Fruit fly (Drosophila melanogaster) whole organism, embryonic: ENCODE results near the gene CG43980.

Source experiments
- Adf1 ChIP-seq: fragments of 200-800 bp; sonication (Bioruptor generic); IDR thresholded peaks from 2 replicates; pipeline ENCODE4 v1.3.6; 2022; ENCODE audit warnings: missing biosample characterization, missing genetic modification characterization
- CG10565 ChIP-seq: fragments of 200-800 bp; sonication (Bioruptor generic); optimal IDR thresholded peaks from 3 replicates; lab custom pipeline; 2016; ENCODE audit warnings: missing biosample characterization, mild to moderate bottlenecking, missing genetic modification characterization
- CG11093 ChIP-seq: fragments of 200-800 bp; sonication (Bioruptor generic); IDR thresholded peaks from 3 replicates; pipeline ENCODE4 v1.3.6; 2022; ENCODE audit warnings: missing biosample characterization, missing genetic modification characterization
- CG11247 ChIP-seq: fragments of 200-800 bp; sonication (Bioruptor generic); IDR thresholded peaks from 2 replicates; pipeline ENCODE4 v1.3.6; 2022; ENCODE audit warnings: missing biosample characterization, missing genetic modification characterization
- CG1233 ChIP-seq: fragments of 200-800 bp; sonication (Bioruptor generic); optimal IDR thresholded peaks from 4 replicates; lab custom pipeline; 2018; ENCODE audit warnings: missing biosample characterization, mild to moderate bottlenecking, missing genetic modification characterization
- CG14014 ChIP-seq: fragments of 200-800 bp; sonication (Bioruptor generic); IDR thresholded peaks from 2 replicates; pipeline ENCODE4 v1.3.6; 2022; ENCODE audit warnings: missing biosample characterization, missing genetic modification characterization
- CG1529 ChIP-seq: fragments of 200-800 bp; sonication (Bioruptor generic); optimal IDR thresholded peaks from 3 replicates; lab custom pipeline; 2018; ENCODE audit warnings: missing biosample characterization, missing genetic modification characterization
- CG15696 ChIP-seq: fragments of 200-800 bp; sonication (Bioruptor generic); optimal IDR thresholded peaks from 2 replicates; lab custom pipeline; 2019; ENCODE audit warnings: missing biosample characterization, mild to moderate bottlenecking, missing genetic modification characterization, moderate library complexity
- CG1602 ChIP-seq: fragments of 200-800 bp; sonication (Bioruptor generic); optimal IDR thresholded peaks from 3 replicates; lab custom pipeline; 2016; ENCODE audit warnings: missing biosample characterization, missing genetic modification characterization
- CG18011 ChIP-seq: fragments of 200-800 bp; sonication (Bioruptor generic); optimal IDR thresholded peaks from 2 replicates; lab custom pipeline; 2017; ENCODE audit warnings: missing biosample characterization, missing genetic modification characterization, mild to moderate bottlenecking, moderate library complexity, missing genotype
- CG2120 ChIP-seq: fragments of 200-800 bp; sonication (Bioruptor generic); optimal IDR thresholded peaks from 3 replicates; lab custom pipeline; 2016; ENCODE audit warnings: missing biosample characterization, missing genetic modification characterization
- CG2875 ChIP-seq: fragments of 200-800 bp; sonication (Bioruptor generic); optimal IDR thresholded peaks from 2 replicates; lab custom pipeline; 2017; ENCODE audit warnings: missing biosample characterization, mild to moderate bottlenecking, missing genetic modification characterization, missing genetic modification reagents
- CG31365 ChIP-seq: fragments of 200-800 bp; sonication (Bioruptor generic); optimal IDR thresholded peaks from 2 replicates; lab custom pipeline; 2018; ENCODE audit warnings: missing biosample characterization, mild to moderate bottlenecking, missing genetic modification characterization
- CG31388 ChIP-seq: fragments of 200-800 bp; sonication (Bioruptor generic); optimal IDR thresholded peaks from 2 replicates; lab custom pipeline; 2016; ENCODE audit warnings: missing biosample characterization, missing genetic modification characterization
- CG32532 ChIP-seq: fragments of 200-800 bp; sonication (Bioruptor generic); IDR thresholded peaks from 2 replicates; pipeline ENCODE4 v1.3.6; 2022; ENCODE audit warnings: missing biosample characterization, missing genetic modification characterization
- CG34224 ChIP-seq: fragments of 200-800 bp; sonication (Bioruptor generic); IDR thresholded peaks from 3 replicates; pipeline ENCODE4 v1.3.6; 2022; ENCODE audit warnings: missing biosample characterization, missing genetic modification characterization; ENCODE audit not compliant: partially characterized antibody
- CG34422 ChIP-seq: fragments of 200-800 bp; sonication (Bioruptor generic); IDR thresholded peaks from 3 replicates; pipeline ENCODE4 v1.3.6; 2022; ENCODE audit warnings: missing biosample characterization, missing genetic modification characterization
- CG4404 ChIP-seq: fragments of 200-800 bp; sonication (Bioruptor generic); IDR thresholded peaks from 2 replicates; pipeline ENCODE4 v1.3.6; 2022; ENCODE audit warnings: missing biosample characterization, missing genetic modification characterization
- CG4617 ChIP-seq: fragments of 200-800 bp; sonication (Bioruptor generic); optimal IDR thresholded peaks from 3 replicates; lab custom pipeline; 2016; ENCODE audit warnings: missing biosample characterization, missing genetic modification characterization, borderline replicate concordance
- CG4730 ChIP-seq: fragments of 200-800 bp; sonication (Bioruptor generic); IDR thresholded peaks from 2 replicates; pipeline ENCODE4 v1.3.6; 2022; ENCODE audit warnings: missing biosample characterization, missing genetic modification characterization
- CG4820 ChIP-seq: fragments of 200-800 bp; sonication (Bioruptor generic); optimal IDR thresholded peaks from 3 replicates; lab custom pipeline; 2016; ENCODE audit warnings: missing biosample characterization, missing genetic modification characterization
- CG6683 ChIP-seq: fragments of 200-800 bp; sonication (Bioruptor generic); optimal IDR thresholded peaks from 2 replicates; lab custom pipeline; 2017; ENCODE audit warnings: missing biosample characterization, mild to moderate bottlenecking, missing genetic modification characterization, missing genetic modification reagents
- CG6791 ChIP-seq: fragments of 200-800 bp; sonication (Bioruptor generic); IDR thresholded peaks from 3 replicates; pipeline ENCODE4 v1.3.6; 2022; ENCODE audit warnings: missing biosample characterization, missing genetic modification characterization; ENCODE audit not compliant: partially characterized antibody
- CG8281 ChIP-seq: fragments of 200-800 bp; sonication (Bioruptor generic); optimal IDR thresholded peaks from 2 replicates; lab custom pipeline; 2018; ENCODE audit warnings: missing biosample characterization, mild to moderate bottlenecking, missing genetic modification characterization, moderate library complexity
- CG8944 ChIP-seq: fragments of 200-800 bp; sonication (Bioruptor generic); optimal IDR thresholded peaks from 3 replicates; lab custom pipeline; 2016; ENCODE audit warnings: missing biosample characterization, missing genetic modification characterization
- CG9437 ChIP-seq: fragments of 200-800 bp; sonication (Bioruptor generic); optimal IDR thresholded peaks from 2 replicates; lab custom pipeline; 2018; ENCODE audit warnings: missing biosample characterization, mild to moderate bottlenecking, missing genetic modification characterization
- CG9797 ChIP-seq: fragments of 200-800 bp; sonication (Bioruptor generic); optimal IDR thresholded peaks from 3 replicates; lab custom pipeline; 2018; ENCODE audit warnings: missing biosample characterization, mild to moderate bottlenecking, missing genetic modification characterization
- Dip3 ChIP-seq: fragments of 200-800 bp; sonication (Bioruptor generic); optimal IDR thresholded peaks from 3 replicates; lab custom pipeline; 2016; ENCODE audit warnings: missing biosample characterization, missing genetic modification characterization
- Fer2 ChIP-seq: fragments of 200-800 bp; sonication (Bioruptor generic); optimal IDR thresholded peaks from 2 replicates; lab custom pipeline; 2018; ENCODE audit warnings: missing biosample characterization, mild to moderate bottlenecking, missing genetic modification characterization, moderate library complexity
- Lim3 ChIP-seq: fragments of 200-800 bp; sonication (Bioruptor generic); IDR thresholded peaks from 2 replicates; pipeline ENCODE4 v1.3.6; 2022; ENCODE audit warnings: missing biosample characterization, missing genetic modification characterization
- Lpt ChIP-seq: fragments of >200 bp; optimal IDR thresholded peaks from 2 replicates; lab custom pipeline; 2018; ENCODE audit warnings: missing biosample characterization, missing genetic modification characterization
- Max ChIP-seq: fragments of 200-800 bp; sonication (Bioruptor generic); optimal IDR thresholded peaks from 2 replicates; lab custom pipeline; 2016; ENCODE audit warnings: missing biosample characterization, mild to moderate bottlenecking, missing genetic modification characterization
- Opbp ChIP-seq: fragments of 200-800 bp; sonication (Bioruptor generic); IDR thresholded peaks from 3 replicates; pipeline ENCODE4 v1.3.6; 2022; ENCODE audit warnings: missing biosample characterization, missing genetic modification characterization; ENCODE audit not compliant: partially characterized antibody
- Ravus ChIP-seq: fragments of 200-800 bp; sonication (Bioruptor generic); IDR thresholded peaks from 2 replicates; pipeline ENCODE4 v1.3.6; 2022; ENCODE audit warnings: missing biosample characterization, missing genetic modification characterization
- Six4 ChIP-seq: fragments of 200-800 bp; sonication (Bioruptor generic); optimal IDR thresholded peaks from 2 replicates; lab custom pipeline; 2016; ENCODE audit warnings: missing biosample characterization, missing genetic modification characterization
- Taf1 ChIP-seq: fragments of 200-800 bp; sonication (Bioruptor generic); IDR thresholded peaks from 2 replicates; pipeline ENCODE4 v1.3.6; 2022; ENCODE audit warnings: missing biosample characterization, missing genetic modification characterization
- cato ChIP-seq: fragments of 200-800 bp; sonication (Bioruptor generic); optimal IDR thresholded peaks from 2 replicates; lab custom pipeline; 2016; ENCODE audit warnings: missing biosample characterization, missing genetic modification characterization, borderline replicate concordance
- chif ChIP-seq, 2 experiments: fragments of 200-800 bp; sonication (Bioruptor generic); optimal IDR thresholded peaks; 3 replicates each; lab custom pipeline; 2016; ENCODE audit warnings: missing biosample characterization in 2 of 2, missing genetic modification characterization in 2 of 2
- croc ChIP-seq: fragments of 200-800 bp; sonication (Bioruptor generic); conservative IDR thresholded peaks from 3 replicates; pipeline ENCODE4 v1.3.6; 2022; ENCODE audit warnings: missing biosample characterization, missing genetic modification characterization
- cwo ChIP-seq: fragments of 200-800 bp; sonication (Bioruptor generic); optimal IDR thresholded peaks from 3 replicates; lab custom pipeline; 2017; ENCODE audit warnings: missing biosample characterization, missing genetic modification characterization, mild to moderate bottlenecking, moderate library complexity, missing genetic modification reagents
- danr ChIP-seq: fragments of 200-800 bp; sonication (Bioruptor generic); IDR thresholded peaks from 2 replicates; pipeline ENCODE4 v1.3.6; 2022; ENCODE audit warnings: missing biosample characterization, missing genetic modification characterization
- en ChIP-seq: fragments of 200-800 bp; sonication (Bioruptor generic); optimal IDR thresholded peaks from 2 replicates; lab custom pipeline; 2016; ENCODE audit warnings: missing biosample characterization, missing genetic modification characterization
- fd102C ChIP-seq: fragments of 200-800 bp; sonication (Bioruptor generic); optimal IDR thresholded peaks from 2 replicates; lab custom pipeline; 2018; ENCODE audit warnings: missing biosample characterization, mild to moderate bottlenecking, missing genetic modification characterization, moderate library complexity
- kay ChIP-seq: fragments of 200-800 bp; sonication (Bioruptor generic); optimal IDR thresholded peaks from 2 replicates; lab custom pipeline; 2016; ENCODE audit warnings: missing biosample characterization, missing genetic modification characterization
- lmd ChIP-seq: fragments of 200-800 bp; sonication (Bioruptor generic); IDR thresholded peaks from 2 replicates; pipeline ENCODE4 v1.3.6; 2022; ENCODE audit warnings: missing biosample characterization, missing genetic modification characterization
- odd ChIP-seq: fragments of 200-800 bp; sonication (Bioruptor generic); optimal IDR thresholded peaks from 2 replicates; lab custom pipeline; 2017; ENCODE audit warnings: missing biosample characterization, mild to moderate bottlenecking, missing genetic modification characterization
- seq ChIP-seq: fragments of 200-800 bp; sonication (Bioruptor generic); IDR thresholded peaks from 2 replicates; pipeline ENCODE4 v1.3.6; 2022; ENCODE audit warnings: missing biosample characterization, missing genetic modification characterization
- slbo ChIP-seq: fragments of 200-800 bp; sonication (Bioruptor generic); IDR thresholded peaks from 2 replicates; pipeline ENCODE4 v1.3.6; 2022; ENCODE audit warnings: missing biosample characterization, missing genetic modification characterization
- tin ChIP-seq: fragments of 200-800 bp; sonication (Bioruptor generic); optimal IDR thresholded peaks from 3 replicates; lab custom pipeline; 2016; ENCODE audit warnings: missing biosample characterization, missing genetic modification characterization
- vnd ChIP-seq: fragments of 200-800 bp; sonication (Bioruptor generic); IDR thresholded peaks from 3 replicates; pipeline ENCODE4 v1.3.6; 2022; ENCODE audit warnings: missing biosample characterization, missing genetic modification characterization; ENCODE audit not compliant: partially characterized antibody

The CG43980 gene

DNA sequence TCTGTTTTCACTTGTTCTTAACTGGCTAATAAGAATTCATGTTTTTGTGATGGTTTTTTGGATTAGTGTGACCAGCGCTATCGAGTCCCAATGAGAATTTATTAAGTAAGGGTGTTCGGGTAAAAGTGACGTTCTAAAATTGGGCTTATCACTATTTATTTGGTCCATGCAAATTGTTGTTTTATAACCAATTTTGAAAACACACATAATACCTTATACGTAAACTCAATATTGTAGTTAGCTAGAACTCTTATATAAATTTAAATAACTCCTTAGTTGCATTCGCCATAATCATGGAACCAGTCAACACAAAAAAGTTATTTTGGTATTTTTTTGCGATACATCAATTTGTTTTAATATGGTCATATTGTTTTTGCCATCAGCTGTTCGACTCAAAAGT, 34.9 kb downstream of the CG43980 start, which contains the start of the genes Als2 and CG11248 (continued):
- TF ChIP-seq CG6791 (no peak), CG9797 (GFP tag; lab: Kevin White, UChicago) (peak; percentile 80), CG1233 (GFP tag; lab: Kevin White, UChicago) (peak; percentile 52), Taf1 (peak; percentile 11; the same call in 1 of the 2 replicates), CG2875 (GFP tag; lab: Kevin White, UChicago) (no peak), CG4730 (GFP tag; lab: Robert Waterston, UW) (0 out of 2 replicates have a peak, but pooled peaks have one; percentile 41), CG11093 (GFP tag; lab: Robert Waterston, UW) (peak; percentile 64; the same call in 2 of the 3 replicates), kay (GFP tag; lab: Kevin White, UChicago) (peak; percentile 49), seq (GFP tag; lab: Robert Waterston, UW) (0 out of 2 replicates have a peak, but pooled peaks have one; percentile 23), CG4820 (GFP tag; lab: Kevin White, UChicago) (peak; percentile 68), CG18011 (GFP tag; lab: Kevin White, UChicago) (no peak), danr (GFP tag; lab: Robert Waterston, UW) (no peak), CG14014 (peak; percentile 44; the same call in 1 of the 2 replicates), cwo (no peak), CG34224 (no peak), CG31365 (tag; lab: Kevin White, UChicago) (no peak), Six4 (GFP tag; lab: Kevin White, UChicago) (peak; percentile 57), CG34422 (GFP tag; lab: Robert Waterston, UW) (peak; percentile 69; the same call in 2 of the 3 replicates), Adf1 (GFP tag; lab: Robert Waterston, UW) (peak; percentile 24; the same call in 1 of the 2 replicates), CG11247 (GFP tag; lab: Robert Waterston, UW) (no peak), tin (GFP tag; lab: Kevin White, UChicago) (peak; percentile 74), Max (peak; percentile 66), en (peak; percentile 46), Dip3 (GFP tag; lab: Kevin White, UChicago) (peak; percentile 76), CG8281 (peak; percentile 5), CG10565 (GFP tag; lab: Kevin White, UChicago) (no peak), Opbp (GFP tag; lab: Robert Waterston, UW) (no peak), Lpt (no peak), CG31388 (peak; percentile 51), croc (peak; percentile 65), vnd (no peak), CG1602 (peak; percentile 81), Ravus (no peak), CG4617 (GFP tag; lab: Kevin White, UChicago) (peak; percentile 83), slbo (GFP tag; lab: Robert Waterston, UW) (peak; percentile 84), Fer2 (tag; lab: Kevin White, UChicago) (peak; percentile 68), lmd (GFP tag; lab: Robert Waterston, UW) (peak; percentile 74), chif (GFP tag; optimal IDR thresholded peaks at IDR 0.05; lab: Kevin White, UChicago) (peak; percentile 27 to 84), CG8944 (GFP tag; lab: Kevin White, UChicago) (peak; percentile 65), CG6683 (GFP tag; lab: Kevin White, UChicago) (no peak), CG15696 (tag; lab: Kevin White, UChicago) (peak; percentile 82), CG9437 (peak; percentile 24), odd (no peak), cato (GFP tag; lab: Kevin White, UChicago) (peak; percentile 37), CG2120 (peak; percentile 87), CG4404 (GFP tag; lab: Robert Waterston, UW) (peak; percentile 69), Lim3 (GFP tag; lab: Robert Waterston, UW) (no peak), CG32532 (GFP tag; lab: Robert Waterston, UW) (peak; percentile 73), fd102C (GFP tag; lab: Kevin White, UChicago) (no peak), CG1529 (no peak)
